Worm (Caenorhabditis elegans) whole organism, early embryonic: ENCODE data around the gene F21A3.4.

ENCODE experiments used
- B0310.2 ChIP-seq: sonication (generic microtip); optimal IDR thresholded peaks from 2 replicates; lab custom pipeline; 2016; ENCODE audit warnings: mild to moderate bottlenecking, missing genetic modification characterization, missing compliant biosample characterization
- F13C5.2 ChIP-seq: sonication (generic microtip); optimal IDR thresholded peaks from 2 replicates; lab custom pipeline; 2017; ENCODE audit warnings: mild to moderate bottlenecking, missing genetic modification characterization, inconsistent platforms, missing compliant biosample characterization
- aly-1 ChIP-seq: sonication (generic microtip); optimal IDR thresholded peaks from 2 replicates; lab custom pipeline; 2016; ENCODE audit warnings: missing genetic modification characterization, missing compliant biosample characterization
- ama-1 ChIP-seq: fragments of 150-350 bp; optimal IDR thresholded peaks from 2 replicates; lab custom pipeline; 2014
- ceh-36 ChIP-seq: sonication (generic microtip); optimal IDR thresholded peaks from 2 replicates; lab custom pipeline; 2016; ENCODE audit warnings: missing genetic modification characterization, inconsistent platforms, missing compliant biosample characterization
- flt-1 ChIP-seq: fragments of 200-800 bp; sonication (Bioruptor generic); IDR thresholded peaks from 2 replicates; pipeline ENCODE4 v1.3.6; 2022; ENCODE audit warnings: missing genetic modification characterization, missing compliant biosample characterization
- hnd-1 ChIP-seq: sonication (generic microtip); optimal IDR thresholded peaks from 2 replicates; lab custom pipeline; 2016; ENCODE audit warnings: missing genetic modification characterization, missing compliant biosample characterization
- sea-1 ChIP-seq: fragments of 200-800 bp; sonication (Bioruptor generic); conservative IDR thresholded peaks from 2 replicates; pipeline ENCODE4 v1.3.6; 2022; ENCODE audit warnings: missing genetic modification characterization, missing compliant biosample characterization
- tbx-37 ChIP-seq: fragments of 200-800 bp; sonication (Bioruptor generic); conservative IDR thresholded peaks from 2 replicates; pipeline ENCODE4 v1.3.6; 2022; ENCODE audit warnings: missing genetic modification reagents, missing genetic modification characterization, missing compliant biosample characterization
- tra-4 ChIP-seq: sonication (generic microtip); optimal IDR thresholded peaks from 2 replicates; lab custom pipeline; 2017; ENCODE audit warnings: missing genetic modification characterization, missing compliant biosample characterization

DNA sequence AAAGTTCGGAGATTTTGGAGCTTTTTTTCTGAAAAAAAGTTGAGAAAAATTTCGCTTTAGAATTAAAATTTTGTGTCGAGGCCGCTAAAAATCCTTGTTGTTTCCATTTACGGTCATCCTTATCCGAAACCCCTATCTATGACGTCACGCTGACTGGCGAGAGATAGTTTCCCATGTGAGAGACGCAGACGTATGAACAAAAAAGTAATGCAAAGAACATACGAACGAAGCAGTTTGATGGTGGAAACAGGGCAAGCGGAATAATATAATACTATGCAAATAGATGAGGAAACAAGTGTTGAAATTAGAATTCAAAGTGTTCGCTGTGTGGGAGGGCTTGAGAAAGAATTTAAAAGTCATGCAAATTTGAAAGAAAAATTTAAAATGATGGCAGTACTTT lies 37.3 kb upstream of the F21A3.4 start:
- TF ChIP-seq tra-4 (tag; lab: Kevin White, UChicago) (no peak), tbx-37 (no peak), flt-1 (no peak), F13C5.2 (tag; lab: Kevin White, UChicago) (no peak), B0310.2 (tag; lab: Kevin White, UChicago) (no peak), hnd-1 (tag; lab: Kevin White, UChicago) (no peak), aly-1 (no peak), ama-1 (lab: Kevin White, UChicago) (no peak), ceh-36 (tag; lab: Kevin White, UChicago) (no peak), sea-1 (GFP tag; lab: Robert Waterston, UW) (no peak)
